Worm (Caenorhabditis elegans) whole organism, late embryonic: ENCODE measurements around the gene aass-1.

Experiments
- C38D4.7 ChIP-seq: fragments of 200-800 bp; sonication (Bioruptor generic); optimal IDR thresholded peaks from 2 replicates; lab custom pipeline; 2018; ENCODE audit warnings: mild to moderate bottlenecking, missing genetic modification characterization, moderate library complexity, missing compliant biosample characterization
- F13H6.1 ChIP-seq: sonication (generic microtip); optimal IDR thresholded peaks from 2 replicates; lab custom pipeline; 2016; ENCODE audit warnings: missing genetic modification characterization, missing compliant biosample characterization
- dve-1 ChIP-seq: sonication (generic microtip); optimal IDR thresholded peaks from 2 replicates; lab custom pipeline; 2017; ENCODE audit warnings: antibody characterized with exemption, mild to moderate bottlenecking, missing genetic modification characterization, missing compliant biosample characterization
- lin-11 ChIP-seq: fragments of 200-800 bp; sonication (Bioruptor generic); optimal IDR thresholded peaks from 2 replicates; lab custom pipeline; 2018; ENCODE audit warnings: mild to moderate bottlenecking, missing genetic modification characterization, missing compliant biosample characterization
- odd-2 ChIP-seq: sonication (generic microtip); optimal IDR thresholded peaks from 2 replicates; lab custom pipeline; 2017; ENCODE audit warnings: antibody characterized with exemption, mild to moderate bottlenecking, missing genetic modification characterization, missing compliant biosample characterization
- pat-9 ChIP-seq: fragments of 200-800 bp; sonication (Bioruptor generic); optimal IDR thresholded peaks from 2 replicates; lab custom pipeline; 2018; ENCODE audit warnings: mild to moderate bottlenecking, missing genetic modification characterization, moderate library complexity, missing compliant biosample characterization
- unc-86 ChIP-seq: sonication (generic microtip); optimal IDR thresholded peaks from 2 replicates; lab custom pipeline; 2016; ENCODE audit warnings: missing genetic modification characterization, missing compliant biosample characterization

DNA sequence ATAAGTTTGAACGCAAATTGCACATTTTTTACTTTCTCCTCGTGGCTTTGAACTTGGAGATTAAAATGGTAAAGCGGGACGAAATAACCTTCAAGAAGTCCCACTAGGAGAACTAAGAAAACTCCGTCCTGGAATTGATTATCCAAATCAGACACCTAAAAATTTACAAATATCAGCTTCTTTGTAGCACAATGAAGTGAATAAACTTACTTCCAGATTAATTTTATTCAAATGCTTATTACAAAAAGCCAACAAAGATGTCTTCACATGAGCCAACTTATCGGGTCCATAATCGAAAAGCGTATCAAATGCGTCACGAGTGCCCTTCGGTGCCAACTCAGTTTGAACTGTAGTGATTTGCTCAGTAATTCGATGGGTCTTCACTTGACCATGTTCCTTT is 17.5 kb downstream of the aass-1 start:
- TF ChIP-seq odd-2 (tag; lab: Kevin White, UChicago) (no peak), F13H6.1 (no peak), C38D4.7 (GFP tag; lab: Kevin White, UChicago) (no peak), dve-1 (tag; lab: Kevin White, UChicago) (no peak), unc-86 (tag; lab: Kevin White, UChicago) (no peak), lin-11 (tag; lab: Kevin White, UChicago) (no peak), pat-9 (tag; lab: Kevin White, UChicago) (no peak)
